Fruit fly (Drosophila melanogaster): ENCODE results near the gene nSMase.

nSMase gene

DNA sequence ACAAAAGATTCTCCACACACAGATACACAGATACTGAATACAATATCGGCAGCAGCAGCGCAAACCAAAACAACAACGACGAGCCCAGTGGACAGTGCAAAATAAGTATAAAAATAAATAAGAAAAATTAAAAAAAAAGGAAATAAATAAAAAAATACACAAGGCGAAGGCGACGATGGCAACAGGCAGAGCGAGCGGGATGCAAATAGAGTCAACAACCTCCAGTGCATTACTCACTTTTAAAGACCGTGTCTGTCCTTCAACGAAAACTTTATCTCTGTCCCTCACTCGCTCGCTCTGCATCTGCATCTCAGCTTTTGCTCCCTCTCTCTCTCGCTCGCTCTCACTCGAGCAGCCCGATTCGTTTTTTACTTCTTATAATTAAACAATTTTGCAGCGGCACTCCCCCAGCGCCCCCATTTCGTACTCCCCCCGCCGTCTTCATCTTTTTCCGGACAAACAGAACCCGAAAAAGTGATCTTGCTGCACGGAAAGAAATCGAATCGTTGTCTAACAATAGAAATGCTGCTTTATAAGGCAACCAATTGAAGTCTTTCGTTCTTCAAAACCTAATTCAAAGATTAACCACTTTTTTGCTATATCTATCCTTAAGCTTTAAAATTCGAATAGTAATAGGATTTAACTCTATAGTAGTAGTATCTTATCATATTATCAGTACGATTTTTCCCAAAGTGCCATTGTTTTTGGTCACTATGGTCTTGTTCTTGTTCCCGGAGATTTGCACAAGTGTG, 27.6 kb downstream of the nSMase start:
- TF ChIP-seq pan (optimal IDR thresholded peaks at IDR 0.05) (no peak), psq (optimal IDR thresholded peaks at IDR 0.05) (no peak), Dll (optimal IDR thresholded peaks at IDR 0.05) (peak; percentile 69), CG8478 (optimal IDR thresholded peaks at IDR 0.05) (no peak), usp (GFP tag; optimal IDR thresholded peaks at IDR 0.05) (no peak), EcR (GFP tag; optimal IDR thresholded peaks at IDR 0.05) (peak; percentile 87 to 93)

DNA sequence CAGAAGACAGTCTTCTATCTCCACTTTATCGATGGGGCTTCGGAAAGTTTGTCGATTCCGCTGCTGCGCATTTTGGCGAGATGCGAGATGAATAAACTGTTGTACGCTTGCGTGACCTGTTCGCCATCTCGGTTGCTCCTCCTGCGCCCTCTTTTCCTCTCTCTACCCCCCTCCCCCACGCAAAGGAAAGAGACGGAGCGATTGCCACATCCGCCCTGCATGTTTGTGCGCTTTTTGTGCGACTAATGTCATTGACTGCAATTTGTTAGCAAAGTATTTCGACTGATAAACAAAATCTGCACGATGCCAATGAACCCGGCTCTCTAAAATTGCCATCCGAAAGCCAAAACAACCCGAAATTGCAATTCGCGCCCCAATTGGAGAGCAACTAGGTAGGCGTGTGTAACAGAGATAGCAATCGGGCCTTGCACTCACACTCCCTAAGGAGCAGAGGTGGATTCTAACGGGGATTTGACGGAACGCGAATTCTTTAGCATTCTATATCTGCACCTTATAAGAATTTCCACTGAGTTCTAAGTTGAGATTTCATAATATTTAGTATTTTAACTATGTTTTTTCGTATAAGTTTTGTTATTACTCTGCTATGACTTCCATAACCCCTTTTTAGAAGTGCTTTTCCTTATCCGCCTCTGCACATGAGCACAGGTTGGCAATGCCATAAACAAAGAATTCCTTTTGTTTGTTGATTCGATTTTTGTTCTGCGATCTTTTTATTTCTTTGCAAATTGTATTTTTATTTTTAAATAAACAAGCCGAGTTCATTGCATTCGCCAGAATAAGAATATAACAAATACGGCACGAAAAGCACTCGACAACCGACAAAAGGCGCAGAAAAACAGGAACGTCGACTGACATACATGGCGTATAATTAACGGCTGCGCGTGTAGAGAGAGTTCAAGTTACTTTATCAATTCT, 28.4 kb downstream of the nSMase start, which contains the start of gene CG43389:
Gene CG43389 (plus strand): TSS at position 886 of the 936 bp plus-strand sequence.
- TF ChIP-seq CG8478 (optimal IDR thresholded peaks at IDR 0.05) (peak; percentile 57), EcR (GFP tag; optimal IDR thresholded peaks at IDR 0.05) (peak; percentile 66 to 92), pan (optimal IDR thresholded peaks at IDR 0.05) (no peak), Dll (optimal IDR thresholded peaks at IDR 0.05) (peak; percentile 24)

DNA sequence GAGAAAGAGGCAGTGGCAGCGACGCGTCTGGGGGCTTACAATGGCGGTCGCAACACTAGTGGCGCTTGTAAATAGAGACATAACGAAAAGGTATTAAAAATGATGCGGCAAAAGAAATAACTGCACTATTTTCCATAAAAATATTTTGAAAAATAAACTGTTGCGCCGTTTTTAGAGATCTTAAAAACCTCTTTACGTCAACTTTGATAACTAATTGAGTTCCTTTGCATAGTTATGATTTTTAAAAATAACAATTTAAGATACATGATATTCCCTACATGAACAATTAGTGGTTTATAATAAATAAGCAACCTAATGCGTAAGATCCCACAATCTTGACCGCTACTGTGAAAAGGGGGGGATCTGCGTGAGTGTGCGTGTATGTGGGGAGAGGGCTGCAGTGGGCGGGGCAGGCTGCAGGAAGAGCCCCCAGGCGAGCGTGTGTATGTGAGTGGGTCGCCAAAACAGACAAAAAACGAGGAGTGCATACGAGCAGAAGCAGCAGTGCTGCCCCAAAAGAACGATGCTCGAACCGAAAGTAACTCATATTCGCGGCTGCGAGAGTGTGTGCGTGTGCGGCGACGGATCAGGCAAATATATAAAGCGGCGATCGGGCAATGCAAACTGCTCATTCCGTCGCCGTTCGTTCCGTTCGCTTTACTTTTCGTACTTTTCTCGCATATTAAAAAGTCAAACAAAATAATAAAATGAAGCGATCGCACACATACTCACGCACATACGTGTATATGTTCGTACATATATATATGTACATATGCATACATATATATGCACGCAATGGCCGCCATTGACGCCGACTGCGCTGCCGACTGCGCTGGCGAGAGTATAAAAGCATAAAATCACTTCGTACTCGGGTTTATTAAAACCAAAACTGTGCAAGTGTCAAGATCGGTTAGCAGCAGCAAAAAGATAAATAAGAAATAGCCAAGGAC, 30.0 kb downstream of the nSMase start:
- TF ChIP-seq usp (GFP tag; optimal IDR thresholded peaks at IDR 0.05) (no peak), Dll (optimal IDR thresholded peaks at IDR 0.05) (no peak), CG8478 (optimal IDR thresholded peaks at IDR 0.05) (no peak), pan (optimal IDR thresholded peaks at IDR 0.05) (no peak), EcR (GFP tag; optimal IDR thresholded peaks at IDR 0.05) (no peak), psq (optimal IDR thresholded peaks at IDR 0.05) (no peak)

DNA sequence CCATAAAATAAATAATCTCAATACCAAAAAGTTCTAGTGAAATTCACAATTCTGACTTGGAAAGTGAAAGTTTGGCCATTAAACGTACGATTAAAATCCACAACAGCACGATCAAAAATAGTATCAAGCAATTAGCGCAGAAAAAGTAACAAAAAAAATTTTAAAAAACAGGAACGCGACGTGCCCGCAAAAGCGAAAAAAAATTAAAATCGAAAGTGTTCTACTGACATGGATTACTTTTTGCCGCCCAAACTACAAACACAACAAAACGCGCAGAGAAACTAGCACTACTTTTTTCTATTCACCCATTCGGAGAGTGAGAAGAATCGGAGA, 30.7 kb downstream of the nSMase start:
- no peak for TF ChIP-seq usp (GFP tag; optimal IDR thresholded peaks at IDR 0.05)
- no peak for TF ChIP-seq pan (optimal IDR thresholded peaks at IDR 0.05)
- TF ChIP-seq Dll (optimal IDR thresholded peaks at IDR 0.05): no peak

DNA sequence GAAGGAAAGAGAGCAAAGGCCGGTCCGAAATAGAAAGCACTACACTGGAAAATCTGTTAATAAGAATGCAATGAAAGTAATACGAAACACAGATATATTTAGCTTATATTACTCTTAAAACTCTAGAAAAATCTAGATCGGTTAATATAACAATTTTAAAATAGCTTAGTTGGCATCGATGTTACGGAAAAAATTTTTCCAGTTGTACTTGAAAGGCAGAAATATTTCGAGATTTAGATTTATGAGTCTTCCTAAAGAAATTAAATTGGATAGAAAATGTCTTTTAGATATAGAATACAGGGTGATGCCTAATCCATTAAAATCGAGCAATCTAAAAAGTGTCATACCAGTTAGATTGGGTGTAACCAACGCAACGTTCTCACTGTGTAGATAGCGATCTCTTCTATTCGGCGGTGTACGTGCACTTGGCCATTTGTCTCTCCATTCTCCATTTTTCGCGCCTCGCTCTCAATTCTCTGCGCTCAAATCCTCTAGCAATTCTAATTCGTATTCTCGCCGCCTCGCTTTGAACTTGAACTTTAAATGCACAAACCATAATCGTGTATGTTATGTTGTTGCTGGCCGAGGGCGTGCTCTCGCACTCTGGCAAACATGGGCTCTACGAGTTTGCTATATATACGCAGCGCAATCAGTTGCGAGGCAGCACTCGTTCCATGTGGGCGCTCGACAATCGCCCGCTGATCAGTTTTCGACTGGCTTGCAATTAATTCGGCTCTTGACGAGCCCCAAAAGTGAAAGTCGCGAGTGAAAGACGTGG, 31.2 kb downstream of the nSMase start:
- no peak for TF ChIP-seq pan (optimal IDR thresholded peaks at IDR 0.05)
- TF ChIP-seq CG8478 (optimal IDR thresholded peaks at IDR 0.05): no peak

DNA sequence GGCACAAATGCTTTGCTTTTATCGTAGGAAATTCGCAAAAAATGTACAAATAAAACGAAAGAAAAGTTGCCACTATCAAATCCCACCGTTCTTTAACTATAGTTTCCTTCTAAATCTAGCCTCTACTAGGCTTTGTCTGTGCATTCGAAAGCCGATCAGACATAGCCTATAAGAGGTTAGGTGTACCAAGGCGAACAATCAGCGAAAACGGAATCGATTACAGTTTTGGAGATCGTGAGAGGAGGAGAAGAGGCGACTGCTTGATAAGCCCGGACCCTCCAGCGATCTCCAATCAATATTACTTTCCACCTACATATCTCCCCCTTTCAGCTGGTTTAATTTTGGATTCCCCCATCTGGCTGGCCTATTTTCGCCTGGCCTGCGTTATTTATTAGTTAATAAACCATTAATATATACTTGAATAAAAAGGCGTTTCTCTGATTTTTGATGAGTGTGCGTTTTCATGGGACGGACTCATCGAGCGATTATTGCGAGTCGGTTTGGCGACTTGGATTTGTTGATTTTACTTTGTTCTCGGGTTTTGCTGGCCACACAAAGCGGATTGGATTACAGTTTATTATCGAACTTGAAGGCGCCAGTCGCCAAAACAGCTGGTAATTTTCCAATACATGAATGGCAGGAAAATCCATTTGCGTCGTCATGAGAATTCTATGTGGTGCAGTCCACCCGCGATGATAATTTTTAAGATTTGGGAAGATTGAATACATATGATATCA, 32.1 kb downstream of the nSMase start:
- TF ChIP-seq CG8478 (optimal IDR thresholded peaks at IDR 0.05) (no peak), usp (GFP tag; optimal IDR thresholded peaks at IDR 0.05) (no peak), Dll (optimal IDR thresholded peaks at IDR 0.05) (no peak), EcR (GFP tag; optimal IDR thresholded peaks at IDR 0.05) (no peak), pan (optimal IDR thresholded peaks at IDR 0.05) (no peak), psq (optimal IDR thresholded peaks at IDR 0.05) (no peak)

DNA sequence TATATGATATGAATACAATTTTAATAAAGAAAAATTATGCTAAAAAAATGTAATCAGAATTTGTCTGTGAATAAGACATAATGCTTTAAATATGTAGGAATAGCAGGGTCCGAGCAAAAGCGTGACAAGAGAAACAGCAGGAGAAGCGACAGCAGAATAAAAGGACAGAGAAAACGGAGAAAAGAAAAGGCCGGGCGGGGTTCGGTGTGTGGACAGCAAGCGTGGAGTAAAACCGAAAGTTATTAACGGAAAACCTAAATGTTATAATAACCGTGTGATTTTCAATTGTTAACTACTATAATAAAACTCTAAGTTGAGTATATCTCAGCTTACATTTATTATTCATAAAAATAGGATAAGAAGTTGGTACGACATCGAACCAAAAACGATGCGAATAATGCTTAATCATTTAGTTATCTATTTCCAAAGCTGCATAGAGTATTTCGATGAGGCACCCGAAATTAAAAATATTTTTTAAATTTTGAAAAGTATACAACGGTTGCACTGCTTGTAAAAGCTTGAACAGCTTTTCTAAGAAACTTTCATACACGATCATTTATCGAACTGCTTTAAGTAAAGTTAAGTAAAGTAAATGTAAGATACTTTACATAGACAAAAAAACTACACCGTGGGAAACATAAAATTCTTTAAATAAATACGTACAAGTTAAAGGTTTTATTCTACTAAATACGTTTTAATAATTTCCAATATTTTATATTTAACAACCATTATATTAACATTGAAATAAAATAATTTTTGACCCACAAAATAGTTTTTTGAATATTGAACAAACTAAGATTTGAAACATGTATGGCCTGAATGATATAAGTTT, 32.9 kb downstream of the nSMase start:
- no peak for TF ChIP-seq CG8478 (optimal IDR thresholded peaks at IDR 0.05)
- TF ChIP-seq pan (optimal IDR thresholded peaks at IDR 0.05): no peak
- TF ChIP-seq EcR (GFP tag; optimal IDR thresholded peaks at IDR 0.05): no peak
- TF ChIP-seq Dll (optimal IDR thresholded peaks at IDR 0.05): no peak
- TF ChIP-seq usp (GFP tag; optimal IDR thresholded peaks at IDR 0.05): no peak
- no peak for TF ChIP-seq psq (optimal IDR thresholded peaks at IDR 0.05)

DNA sequence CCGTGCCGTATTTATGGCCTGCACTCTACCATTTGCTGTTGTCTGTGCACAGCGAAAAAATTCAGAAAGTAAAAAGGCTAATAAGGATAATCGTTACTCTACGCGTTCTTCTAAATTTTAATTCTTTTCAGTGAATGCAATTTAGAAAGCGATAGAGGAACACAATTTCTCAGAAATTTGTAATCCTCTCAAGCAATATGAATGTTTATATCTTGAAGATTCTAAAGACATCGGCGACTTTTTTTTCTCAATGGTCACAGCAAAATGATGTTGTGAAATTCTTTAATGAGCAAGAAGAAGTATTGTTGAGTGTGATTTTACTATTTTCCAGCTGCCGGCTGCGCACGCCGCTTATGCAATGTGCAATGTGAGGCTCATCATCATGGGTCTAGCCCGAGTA, 33.9 kb downstream of the nSMase start:
- no peak for TF ChIP-seq psq (optimal IDR thresholded peaks at IDR 0.05)
- no peak for TF ChIP-seq Dll (optimal IDR thresholded peaks at IDR 0.05)

DNA sequence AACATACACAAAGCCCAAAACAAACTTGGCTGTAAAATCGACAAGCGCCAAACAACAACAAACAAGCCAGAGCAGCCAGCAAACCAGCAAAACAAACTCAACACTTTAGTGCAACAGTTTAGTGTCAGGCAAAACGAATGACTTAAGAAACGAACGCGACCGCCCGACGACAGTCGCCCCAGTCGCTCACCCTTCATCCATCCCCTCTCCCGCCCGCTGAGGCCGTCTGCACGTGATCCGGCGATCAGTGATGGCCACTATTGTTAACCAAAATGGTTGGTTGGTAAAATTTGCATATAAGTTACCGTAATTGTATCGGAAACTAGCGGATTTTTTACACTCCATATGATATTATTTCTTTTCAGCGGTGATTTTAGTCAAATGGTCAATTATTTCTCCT, 34.7 kb downstream of the nSMase start:
- TF ChIP-seq pan (optimal IDR thresholded peaks at IDR 0.05): no peak
- TF ChIP-seq CG8478 (optimal IDR thresholded peaks at IDR 0.05): no peak
- TF ChIP-seq psq (optimal IDR thresholded peaks at IDR 0.05): no peak
- TF ChIP-seq usp (GFP tag; optimal IDR thresholded peaks at IDR 0.05): no peak
- TF ChIP-seq EcR (GFP tag; optimal IDR thresholded peaks at IDR 0.05): no peak
- no peak for TF ChIP-seq Dll (optimal IDR thresholded peaks at IDR 0.05)

DNA sequence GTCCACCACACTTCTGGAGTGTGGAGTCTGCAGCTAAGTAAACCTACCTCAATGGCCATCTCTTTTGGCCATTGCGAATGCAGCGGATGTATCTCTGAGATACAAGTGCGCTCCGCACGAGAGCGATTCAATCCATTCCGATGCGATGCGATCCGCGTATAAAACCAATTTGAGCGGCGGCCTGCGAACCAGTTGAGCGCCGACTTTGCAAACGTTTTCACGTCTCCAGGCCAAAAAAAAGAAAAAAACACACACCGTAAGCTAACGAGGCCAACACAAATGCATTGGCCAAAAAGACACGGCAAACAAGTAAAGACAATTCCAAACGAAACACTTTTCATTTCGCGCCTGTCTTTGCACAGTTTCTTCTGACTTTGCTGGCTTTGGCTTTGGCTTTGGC, 38.7 kb downstream of the nSMase start, which contains the start of gene ckd:
Gene ckd (plus strand): TSS at position 189 of the 400 bp plus-strand sequence.
- TF ChIP-seq pan (optimal IDR thresholded peaks at IDR 0.05) (no peak), usp (GFP tag; optimal IDR thresholded peaks at IDR 0.05) (no peak), Dll (optimal IDR thresholded peaks at IDR 0.05) (no peak), CG8478 (optimal IDR thresholded peaks at IDR 0.05) (no peak), EcR (GFP tag; optimal IDR thresholded peaks at IDR 0.05) (no peak), psq (optimal IDR thresholded peaks at IDR 0.05) (no peak)

Measured in whole organism.